Fruit fly (Drosophila melanogaster) S2 (cell line): ENCODE results near the gene CG2059.

Experiments
- CG8478 ChIP-seq: fragments of >200 bp; optimal IDR thresholded peaks from 2 replicates; lab custom pipeline; 2018
- CTCF ChIP-seq, 2 experiments: fragments of >200 bp; optimal IDR thresholded peaks; 2 replicates each; lab custom pipeline; 2018

dm6 chrX:7300356-7300721 is 14.2 kb downstream of the CG2059 start:
- TF ChIP-seq CG8478 (lab: Kevin White, UChicago) = no peak
- TF ChIP-seq CTCF (optimal IDR thresholded peaks at IDR 0.05; lab: Kevin White, UChicago) = no peak
